Worm (Caenorhabditis elegans) whole organism, L1 larva: ENCODE results near the gene str-93.

Experiments
- C34B4.2 ChIP-seq: sonication (generic microtip); optimal IDR thresholded peaks from 2 replicates; lab custom pipeline; 2017; ENCODE audit warnings: mild to moderate bottlenecking, missing genetic modification characterization, missing compliant biosample characterization
- F16B12.6 ChIP-seq: fragments of 150-350 bp; optimal IDR thresholded peaks from 2 replicates; lab custom pipeline; 2014; ENCODE audit warnings: missing biosample characterization, missing genetic modification characterization
- Y116A8C.19 ChIP-seq: sonication (generic microtip); optimal IDR thresholded peaks from 2 replicates; lab custom pipeline; 2016; ENCODE audit warnings: missing compliant biosample characterization, missing genetic modification characterization, borderline replicate concordance
- aha-1 ChIP-seq: fragments of 150-350 bp; optimal IDR thresholded peaks from 2 replicates; lab custom pipeline; 2014; ENCODE audit warnings: missing biosample characterization, missing genetic modification characterization
- ama-1 ChIP-seq: fragments of 150-350 bp; optimal IDR thresholded peaks from 2 replicates; lab custom pipeline; 2014
- ceh-82 ChIP-seq, 3 experiments: fragments of 150-350 bp in 1 of 3; sonication (generic microtip) in 2 of 3; optimal IDR thresholded peaks; 2 replicates each; lab custom pipeline; 2014 to 2017; ENCODE audit warnings: missing biosample characterization in 3 of 3, missing genetic modification characterization in 3 of 3
- ceh-90 ChIP-seq: sonication (generic microtip); optimal IDR thresholded peaks from 2 replicates; lab custom pipeline; 2016; ENCODE audit warnings: missing genetic modification characterization, missing compliant biosample characterization
- dpl-1 ChIP-seq, 3 experiments: fragments of 150-350 bp in 2 of 3; sonication (generic microtip) in 1 of 3; optimal IDR thresholded peaks; 2 replicates each; lab custom pipeline; 2014 to 2017; ENCODE audit warnings: missing biosample characterization in 3 of 3, missing genetic modification characterization in 3 of 3, missing genetic modification reagents in 3 of 3
- dsc-1 ChIP-seq: sonication (generic microtip); optimal IDR thresholded peaks from 2 replicates; lab custom pipeline; 2016; ENCODE audit warnings: mild to moderate bottlenecking, missing genetic modification characterization, missing compliant biosample characterization
- efl-1 ChIP-seq, 4 experiments: fragments of 150-350 bp; optimal IDR thresholded peaks in 3 of 4; peaks in 1 of 4; 1 replicate in 1 of 4; 2 replicates in 3 of 4; lab custom pipeline; 2014; ENCODE audit warnings: missing biosample characterization in 2 of 4, missing genetic modification characterization in 2 of 4, missing genetic modification reagents in 2 of 4
- efl-3 ChIP-seq: fragments of 200-800 bp; sonication (Bioruptor generic); optimal IDR thresholded peaks from 2 replicates; lab custom pipeline; 2018; ENCODE audit warnings: mild to moderate bottlenecking, missing genetic modification characterization, missing compliant biosample characterization
- egl-13 ChIP-seq: sonication (generic microtip); optimal IDR thresholded peaks from 2 replicates; lab custom pipeline; 2016; ENCODE audit warnings: missing genotype, missing genetic modification reagents, missing genetic modification characterization, missing compliant biosample characterization
- egl-27 ChIP-seq, 2 experiments: fragments of 150-350 bp in 1 of 2; sonication (generic microtip); optimal IDR thresholded peaks; 3 replicates each; lab custom pipeline; 2017 to 2018; ENCODE audit warnings: missing biosample characterization in 2 of 2, missing genetic modification characterization in 2 of 2, missing genetic modification reagents in 2 of 2
- elt-3 ChIP-seq, 6 experiments: fragments of 150-350 bp in 1 of 6; sonication (generic microtip); optimal IDR thresholded peaks; 2 replicates each; lab custom pipeline; 2017 to 2018; ENCODE audit warnings: missing biosample characterization in 6 of 6, missing genetic modification characterization in 6 of 6, inconsistent platforms in 1 of 6
- ets-5 ChIP-seq: fragments of 200-800 bp; sonication (Bioruptor generic); IDR thresholded peaks from 2 replicates; pipeline ENCODE4 v1.3.6; 2022; ENCODE audit warnings: missing genetic modification characterization, missing compliant biosample characterization
- fkh-10 ChIP-seq: sonication (generic microtip); optimal IDR thresholded peaks from 2 replicates; lab custom pipeline; 2017; ENCODE audit warnings: missing biosample characterization, missing genetic modification reagents, missing genetic modification characterization
- fkh-4 ChIP-seq: sonication (generic microtip); optimal IDR thresholded peaks from 2 replicates; lab custom pipeline; 2016; ENCODE audit warnings: missing compliant biosample characterization, missing genetic modification characterization, borderline replicate concordance
- fkh-8 ChIP-seq: sonication (generic microtip); optimal IDR thresholded peaks from 2 replicates; lab custom pipeline; 2016; ENCODE audit warnings: mild to moderate bottlenecking, missing genetic modification characterization, missing compliant biosample characterization
- hlh-4 ChIP-seq: sonication (generic microtip); optimal IDR thresholded peaks from 2 replicates; lab custom pipeline; 2016; ENCODE audit warnings: mild to moderate bottlenecking, missing genetic modification characterization, missing compliant biosample characterization
- irx-1 ChIP-seq: sonication (generic microtip); optimal IDR thresholded peaks from 2 replicates; lab custom pipeline; 2016; ENCODE audit warnings: missing genetic modification characterization, missing compliant biosample characterization
- isw-1 ChIP-seq: fragments of 200-800 bp; sonication (Bioruptor generic); IDR thresholded peaks from 2 replicates; pipeline ENCODE4 v1.3.6; 2022; ENCODE audit warnings: missing genetic modification characterization, missing compliant biosample characterization
- lin-14 ChIP-seq: fragments of 200-800 bp; sonication (Bioruptor generic); optimal IDR thresholded peaks from 2 replicates; lab custom pipeline; 2018; ENCODE audit warnings: mild to moderate bottlenecking, missing genetic modification characterization, moderate library complexity, missing compliant biosample characterization
- lin-15B ChIP-seq: fragments of 150-350 bp; sonication (generic microtip); optimal IDR thresholded peaks from 3 replicates; lab custom pipeline; 2014; ENCODE audit warnings: missing biosample characterization, missing genetic modification characterization
- lin-35 ChIP-seq, 2 experiments: fragments of 150-350 bp; optimal IDR thresholded peaks; 2 replicates each; lab custom pipeline; 2014; ENCODE audit warnings: missing biosample characterization in 2 of 2, missing genetic modification characterization in 2 of 2, missing genetic modification reagents in 2 of 2
- lir-3 ChIP-seq: sonication (generic microtip); optimal IDR thresholded peaks from 2 replicates; lab custom pipeline; 2016; ENCODE audit warnings: mild to moderate bottlenecking, missing genetic modification characterization, moderate library complexity, missing compliant biosample characterization; ENCODE audit not compliant: poor library complexity
- lsy-2 ChIP-seq, 2 experiments: fragments of 150-350 bp; optimal IDR thresholded peaks; 2 replicates each; lab custom pipeline; 2014; ENCODE audit warnings: missing biosample characterization in 2 of 2, missing genetic modification characterization in 2 of 2
- mdl-1 ChIP-seq, 2 experiments: fragments of 150-350 bp; optimal IDR thresholded peaks; 2 replicates each; lab custom pipeline; 2014 to 2017; ENCODE audit warnings: missing biosample characterization in 2 of 2, missing genetic modification characterization in 2 of 2, inconsistent platforms in 1 of 2
- mef-2 ChIP-seq: fragments of 150-350 bp; optimal IDR thresholded peaks from 2 replicates; lab custom pipeline; 2014; ENCODE audit warnings: missing biosample characterization, missing genetic modification characterization
- nhr-12 ChIP-seq: sonication (generic microtip); optimal IDR thresholded peaks from 2 replicates; lab custom pipeline; 2017; ENCODE audit warnings: missing biosample characterization, missing genetic modification characterization
- nhr-20 ChIP-seq: sonication (generic microtip); optimal IDR thresholded peaks from 2 replicates; lab custom pipeline; 2016; ENCODE audit warnings: mild to moderate bottlenecking, missing genetic modification characterization, missing compliant biosample characterization
- nhr-28 ChIP-seq: fragments of 150-350 bp; optimal IDR thresholded peaks from 2 replicates; lab custom pipeline; 2014; ENCODE audit warnings: missing biosample characterization, missing genetic modification characterization
- nhr-71 ChIP-seq: sonication (generic microtip); optimal IDR thresholded peaks from 2 replicates; lab custom pipeline; 2016; ENCODE audit warnings: mild to moderate bottlenecking, missing genetic modification characterization, moderate library complexity, missing compliant biosample characterization
- nhr-76 ChIP-seq: sonication (generic microtip); optimal IDR thresholded peaks from 2 replicates; lab custom pipeline; 2017; ENCODE audit warnings: missing biosample characterization, missing genetic modification characterization
- nhr-85 ChIP-seq: sonication (generic microtip); peaks from one replicate; lab custom pipeline; 2016; ENCODE audit warnings: missing genetic modification characterization, inconsistent platforms, missing compliant biosample characterization
- pag-3 ChIP-seq: sonication (generic microtip); optimal IDR thresholded peaks from 2 replicates; lab custom pipeline; 2017; ENCODE audit warnings: missing genetic modification characterization, mild to moderate bottlenecking, missing compliant biosample characterization, antibody characterized with exemption, borderline replicate concordance; ENCODE audit not compliant: insufficient read depth
- pqm-1 ChIP-seq: sonication (generic microtip); optimal IDR thresholded peaks from 3 replicates; lab custom pipeline; 2017; ENCODE audit warnings: missing biosample characterization, missing genetic modification characterization
- rnt-1 ChIP-seq: sonication (generic microtip); optimal IDR thresholded peaks from 2 replicates; lab custom pipeline; 2016; ENCODE audit warnings: mild to moderate bottlenecking, missing genetic modification characterization, moderate library complexity, missing compliant biosample characterization
- sox-4 ChIP-seq: sonication (generic microtip); optimal IDR thresholded peaks from 2 replicates; lab custom pipeline; 2016; ENCODE audit warnings: missing genetic modification characterization, missing compliant biosample characterization
- sup-37 ChIP-seq: fragments of 200-800 bp; sonication (Bioruptor generic); optimal IDR thresholded peaks from 2 replicates; lab custom pipeline; 2018; ENCODE audit warnings: mild to moderate bottlenecking, missing genetic modification characterization, missing compliant biosample characterization
- unc-130 ChIP-seq: fragments of 150-350 bp; optimal IDR thresholded peaks from 2 replicates; lab custom pipeline; 2017; ENCODE audit warnings: missing biosample characterization, missing genetic modification characterization, inconsistent platforms
- unc-30 ChIP-seq: sonication (generic microtip); optimal IDR thresholded peaks from 2 replicates; lab custom pipeline; 2017; ENCODE audit warnings: missing biosample characterization, missing genetic modification characterization
- xbp-1 ChIP-seq: sonication (generic microtip); optimal IDR thresholded peaks from 2 replicates; lab custom pipeline; 2016; ENCODE audit warnings: missing genetic modification characterization, missing compliant biosample characterization
- zag-1 ChIP-seq: fragments of 150-350 bp; optimal IDR thresholded peaks from 2 replicates; lab custom pipeline; 2014; ENCODE audit warnings: missing biosample characterization, missing genetic modification characterization
- zip-4 ChIP-seq: fragments of 200-800 bp; sonication (Bioruptor generic); optimal IDR thresholded peaks from 2 replicates; lab custom pipeline; 2018; ENCODE audit warnings: mild to moderate bottlenecking, missing genetic modification characterization, moderate library complexity, missing compliant biosample characterization
- ztf-4 ChIP-seq: fragments of 150-350 bp; optimal IDR thresholded peaks from 2 replicates; lab custom pipeline; 2014; ENCODE audit warnings: missing biosample characterization, missing genetic modification characterization

The str-93 gene

ce11 chrV:17655205-17655604 lies 18.0 kb downstream of the str-93 start:
- TF ChIP-seq ceh-90 (no peak), egl-27 (tag; optimal IDR thresholded peaks at IDR 0.05; lab: Kevin White, UChicago) (no peak), mdl-1 (tag; optimal IDR thresholded peaks at IDR 0.05; lab: Kevin White, UChicago) (no peak), lir-3 (tag; lab: Kevin White, UChicago) (no peak), xbp-1 (tag; lab: Kevin White, UChicago) (no peak), zip-4 (GFP tag; lab: Kevin White, UChicago) (no peak), unc-130 (tag; lab: Kevin White, UChicago) (no peak), dpl-1 (GFP tag; optimal IDR thresholded peaks at IDR 0.05; lab: Kevin White, UChicago) (no peak), aha-1 (tag; lab: Kevin White, UChicago) (no peak), ets-5 (GFP tag; lab: Robert Waterston, UW) (no peak), nhr-85 (tag; lab: Kevin White, UChicago) (no peak), lin-15B (tag; lab: Kevin White, UChicago) (no peak), hlh-4 (tag; lab: Kevin White, UChicago) (no peak), nhr-12 (no peak), unc-30 (tag; lab: Kevin White, UChicago) (no peak), efl-1 (optimal IDR thresholded peaks at IDR 0.05; lab: Kevin White, UChicago) (no peak), efl-1 (GFP tag; optimal IDR thresholded peaks at IDR 0.05 in 1 of 2; lab: Kevin White, UChicago) (no peak), dsc-1 (no peak), elt-3 (tag; optimal IDR thresholded peaks at IDR 0.05; lab: Kevin White, UChicago) (no peak), isw-1 (no peak), irx-1 (tag; lab: Kevin White, UChicago) (no peak)

- no peak for TF ChIP-seq zip-4 (GFP tag; lab: Kevin White, UChicago)
- no peak for TF ChIP-seq nhr-71 (tag; lab: Kevin White, UChicago)
- TF ChIP-seq ceh-82 (tag; optimal IDR thresholded peaks at IDR 0.05; lab: Kevin White, UChicago) = no peak
- no peak for TF ChIP-seq lin-35 (GFP tag; optimal IDR thresholded peaks at IDR 0.05; lab: Kevin White, UChicago)
- TF ChIP-seq lin-14 (GFP tag; lab: Kevin White, UChicago) = no peak
- TF ChIP-seq dsc-1 = no peak
- no peak for TF ChIP-seq sox-4
These were observed 22.8 kb downstream of the str-93 start, which contains the start of gene fbxa-192 for ce11 chrV:17650427-17650826. Gene fbxa-192, minus strand, starts transcription at chrV:17650527.

ce11 chrV:17628566-17628965 lies 44.7 kb downstream of the str-93 start, which contains the start of gene F57G4.10:
Gene F57G4.10, plus strand, starts transcription at chrV:17628866.
- TF ChIP-seq egl-13 (tag; lab: Kevin White, UChicago) (no peak), nhr-20 (tag; lab: Kevin White, UChicago) (no peak), efl-3 (GFP tag; lab: Kevin White, UChicago) (no peak), C34B4.2 (no peak), zag-1 (tag; lab: Kevin White, UChicago) (no peak), mef-2 (tag; lab: Kevin White, UChicago) (no peak), unc-130 (tag; lab: Kevin White, UChicago) (no peak), ceh-90 (no peak), zip-4 (GFP tag; lab: Kevin White, UChicago) (no peak), fkh-8 (no peak), sup-37 (GFP tag; lab: Kevin White, UChicago) (no peak), ama-1 (lab: Kevin White, UChicago) (no peak), nhr-76 (tag; lab: Kevin White, UChicago) (no peak), hlh-4 (tag; lab: Kevin White, UChicago) (no peak), mdl-1 (tag; optimal IDR thresholded peaks at IDR 0.05; lab: Kevin White, UChicago) (no peak), nhr-71 (tag; lab: Kevin White, UChicago) (no peak), egl-27 (tag; optimal IDR thresholded peaks at IDR 0.05; lab: Kevin White, UChicago) (no peak), dpl-1 (GFP tag; optimal IDR thresholded peaks at IDR 0.05; lab: Kevin White, UChicago) (no peak), nhr-12 (no peak)

- TF ChIP-seq lsy-2 (tag; optimal IDR thresholded peaks at IDR 0.05; lab: Kevin White, UChicago) = no peak
- TF ChIP-seq pag-3 (tag; lab: Kevin White, UChicago) = no peak
- no peak for TF ChIP-seq fkh-10 (GFP tag; lab: Kevin White, UChicago)
- no peak for TF ChIP-seq F16B12.6 (tag; lab: Kevin White, UChicago)
- TF ChIP-seq egl-27 (tag; optimal IDR thresholded peaks at IDR 0.05; lab: Kevin White, UChicago) = no peak
- no peak for TF ChIP-seq nhr-20 (tag; lab: Kevin White, UChicago)
- TF ChIP-seq nhr-28 (tag; lab: Kevin White, UChicago) = no peak
- no peak for TF ChIP-seq fkh-4
- no peak for TF ChIP-seq ztf-4 (tag; lab: Kevin White, UChicago)
- TF ChIP-seq rnt-1 (tag; lab: Kevin White, UChicago) = no peak
- no peak for TF ChIP-seq Y116A8C.19 (tag; lab: Kevin White, UChicago)
- TF ChIP-seq zip-4 (GFP tag; lab: Kevin White, UChicago) = no peak
- no peak for TF ChIP-seq pqm-1 (tag; lab: Kevin White, UChicago)
These were observed 48.3 kb downstream of the str-93 start, which contains the start of gene F57G4.11 for ce11 chrV:17624906-17625305. Gene F57G4.11, plus strand, starts transcription at chrV:17625206.
